Worm (Caenorhabditis elegans): Measurements from ENCODE around the gene sre-33.

DNA sequence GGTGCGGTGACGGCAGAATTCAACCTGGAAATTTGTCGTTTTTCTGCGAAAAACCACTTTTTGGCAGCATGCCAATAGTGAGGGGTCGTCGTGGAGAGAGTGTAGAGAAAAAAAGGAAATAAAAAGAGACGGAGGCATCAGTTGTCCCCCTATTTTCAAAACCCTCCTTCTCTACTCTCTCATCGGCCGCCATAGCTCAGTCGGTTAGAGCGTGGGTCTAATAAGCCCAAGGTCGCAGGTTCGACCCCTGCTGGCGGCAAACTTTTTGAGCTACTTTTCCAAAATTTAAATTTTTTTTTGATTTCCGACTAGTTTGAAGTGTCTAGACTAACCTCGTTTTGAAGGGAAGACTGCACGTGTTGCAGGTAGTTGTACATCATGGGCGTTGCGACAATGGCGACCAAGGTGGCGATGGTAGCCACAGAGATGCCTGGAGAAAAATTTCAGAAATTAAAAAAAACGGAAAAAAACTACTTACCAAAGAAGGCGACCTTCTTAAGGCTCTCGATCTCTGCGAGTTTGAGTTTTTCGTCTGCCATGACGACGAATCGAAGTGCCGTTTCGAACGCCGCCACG is 41.5 kb downstream of the sre-33 start, which contains the start of gene col-85:
- no peak for TF ChIP-seq aly-2 (tag; optimal IDR thresholded peaks at IDR 0.05)
- no peak for TF ChIP-seq nhr-28 (tag; optimal IDR thresholded peaks at IDR 0.05)
- TF ChIP-seq nhr-76 (tag; optimal IDR thresholded peaks at IDR 0.05) = no peak
- TF ChIP-seq lin-39 (tag; optimal IDR thresholded peaks at IDR 0.05) = peak; percentile 19
- TF ChIP-seq jun-1 (tag; optimal IDR thresholded peaks at IDR 0.05) = peak; percentile 61
- peak; percentile 13 for TF ChIP-seq pqm-1 (tag; optimal IDR thresholded peaks at IDR 0.05)
